Fruit fly (Drosophila melanogaster) whole organism: ENCODE measurements around the gene CG33969.

Source experiments
- CG8478 ChIP-seq: fragments of >200 bp; optimal IDR thresholded peaks from 2 replicates; lab custom pipeline; 2018; ENCODE audit warnings: inconsistent platforms
- EcR ChIP-seq, 2 experiments: fragments of >200 bp; optimal IDR thresholded peaks; 2 replicates each; lab custom pipeline; 2017; ENCODE audit warnings: missing biosample characterization in 2 of 2, missing genetic modification characterization in 2 of 2, missing genetic modification reagents in 2 of 2
- psq ChIP-seq: fragments of >200 bp; optimal IDR thresholded peaks from 2 replicates; lab custom pipeline; 2017
- usp ChIP-seq: fragments of >200 bp; optimal IDR thresholded peaks from 2 replicates; lab custom pipeline; 2017; ENCODE audit warnings: missing biosample characterization, missing genetic modification characterization, mixed read lengths

dm6 chr3L:20400515-20400914 lies 7.2 kb upstream of the CG33969 start:
- TF ChIP-seq usp (no peak), psq (lab: Kevin White, UChicago) (no peak), CG8478 (no peak), EcR (GFP tag; optimal IDR thresholded peaks at IDR 0.05; lab: Kevin White, UChicago) (no peak)
